Worm (Caenorhabditis elegans) whole organism, L4/young adult: ENCODE measurements around the gene F53F4.1.

Experiments
- W03F9.2 ChIP-seq: fragments of 150-350 bp; optimal IDR thresholded peaks from 2 replicates; lab custom pipeline; 2014; ENCODE audit warnings: missing biosample characterization, missing genetic modification characterization
- dao-5 ChIP-seq: sonication (generic microtip); optimal IDR thresholded peaks from 2 replicates; lab custom pipeline; 2016; ENCODE audit warnings: missing genotype, missing genetic modification characterization, moderate library complexity, missing compliant biosample characterization
- him-1 ChIP-seq: sonication (generic microtip); optimal IDR thresholded peaks from 2 replicates; lab custom pipeline; 2016; ENCODE audit warnings: missing genotype, missing genetic modification reagents, missing genetic modification characterization, missing compliant biosample characterization

DNA sequence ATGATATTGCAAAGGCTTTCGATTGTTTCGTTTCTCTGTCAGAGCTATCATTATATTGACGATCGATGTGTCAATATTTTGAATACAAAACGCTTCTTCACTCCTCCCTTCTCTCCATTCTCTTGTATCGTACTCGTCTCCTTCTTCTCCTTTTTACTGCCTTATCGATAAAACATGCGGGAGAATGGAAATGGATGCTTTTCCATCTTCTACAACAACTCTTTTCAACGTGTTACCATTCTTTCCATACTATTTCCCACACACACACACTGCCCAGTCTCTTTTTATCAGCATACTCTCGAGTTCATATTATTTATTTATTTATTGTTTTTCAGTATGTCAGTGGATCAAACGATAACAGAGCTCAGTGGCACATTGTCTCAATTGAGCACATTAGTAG is 5.9 kb upstream of the F53F4.1 start, which contains the start of gene C50B8.6:
- no peak for TF ChIP-seq him-1 (tag; lab: Kevin White, UChicago)
- TF ChIP-seq W03F9.2 (tag; lab: Kevin White, UChicago) = no peak
- TF ChIP-seq dao-5 (tag; lab: Kevin White, UChicago) = no peak
